Worm (Caenorhabditis elegans): ENCODE data around the gene K07C11.8.
A peak's percentile ranks its signal among the peaks of the same experiment; 100 is the strongest.

The K07C11.8 gene

ce11 chrV:8178279-8178678 is 39.4 kb downstream of the K07C11.8 start:
- TF ChIP-seq ama-1 (optimal IDR thresholded peaks at IDR 0.05) (no peak), lin-11 (tag; optimal IDR thresholded peaks at IDR 0.05) (no peak), nhr-11 (tag; optimal IDR thresholded peaks at IDR 0.05) (no peak), unc-62 (GFP tag; optimal IDR thresholded peaks at IDR 0.05) (no peak), ceh-82 (tag; optimal IDR thresholded peaks at IDR 0.05) (no peak), nhr-77 (tag; optimal IDR thresholded peaks at IDR 0.05) (no peak), sma-9 (GFP tag; optimal IDR thresholded peaks at IDR 0.05) (no peak), sma-9 (tag; optimal IDR thresholded peaks at IDR 0.05) (no peak), lsy-2 (tag; optimal IDR thresholded peaks at IDR 0.05) (no peak), sma-3 (GFP tag; optimal IDR thresholded peaks at IDR 0.05) (no peak), skn-1 (tag; optimal IDR thresholded peaks at IDR 0.05) (no peak), peb-1 (tag; optimal IDR thresholded peaks at IDR 0.05) (no peak), nhr-25 (tag; optimal IDR thresholded peaks at IDR 0.05) (no peak)

ce11 chrV:8177349-8177748 is 40.3 kb downstream of the K07C11.8 start, which contains the start of gene F20D6.9:
F20D6.9 (minus strand) TSS chrV:8177449.
- TF ChIP-seq lin-11 (tag; optimal IDR thresholded peaks at IDR 0.05) (no peak), nhr-77 (tag; optimal IDR thresholded peaks at IDR 0.05) (no peak), mab-5 (tag; optimal IDR thresholded peaks at IDR 0.05) (no peak), gmeb-1 (tag; optimal IDR thresholded peaks at IDR 0.05) (no peak), ama-1 (optimal IDR thresholded peaks at IDR 0.05) (no peak), nhr-23 (tag; optimal IDR thresholded peaks at IDR 0.05) (no peak)

ce11 chrV:8171688-8172087 is 46.0 kb downstream of the K07C11.8 start:
- TF ChIP-seq unc-55 (GFP tag; optimal IDR thresholded peaks at IDR 0.05) (peak; percentile 42), aly-2 (tag; optimal IDR thresholded peaks at IDR 0.05) (no peak), nhr-25 (tag; optimal IDR thresholded peaks at IDR 0.05) (no peak)

- TF ChIP-seq nhr-21 (tag; optimal IDR thresholded peaks at IDR 0.05) = no peak
- TF ChIP-seq nhr-77 (tag; optimal IDR thresholded peaks at IDR 0.05) = no peak
- TF ChIP-seq ztf-1 (GFP tag; conservative IDR thresholded peaks at IDR 0.05) = no peak
- TF ChIP-seq nhr-11 (tag; optimal IDR thresholded peaks at IDR 0.05) = no peak
- no peak for TF ChIP-seq egl-27 (tag; optimal IDR thresholded peaks at IDR 0.05)
- no peak for TF ChIP-seq sem-4 (tag; optimal IDR thresholded peaks at IDR 0.05)
- no peak for TF ChIP-seq sma-3 (GFP tag; optimal IDR thresholded peaks at IDR 0.05)
- no peak for TF ChIP-seq R02D3.7 (tag; optimal IDR thresholded peaks at IDR 0.05)
- no peak for TF ChIP-seq blmp-1 (tag; optimal IDR thresholded peaks at IDR 0.05; ENCODE audit: insufficient read depth)
- no peak for TF ChIP-seq nhr-129 (tag; optimal IDR thresholded peaks at IDR 0.05)
- no peak for TF ChIP-seq unc-39 (tag; optimal IDR thresholded peaks at IDR 0.05)
- TF ChIP-seq nhr-6 (tag; optimal IDR thresholded peaks at IDR 0.05) = no peak
- no peak for TF ChIP-seq elt-3 (tag; optimal IDR thresholded peaks at IDR 0.05)
- TF ChIP-seq unc-55 (GFP tag; optimal IDR thresholded peaks at IDR 0.05) = no peak
- no peak for TF ChIP-seq elt-1 (tag; optimal IDR thresholded peaks at IDR 0.05)
- no peak for TF ChIP-seq nhr-10 (tag; optimal IDR thresholded peaks at IDR 0.05)
- TF ChIP-seq skn-1 (tag; optimal IDR thresholded peaks at IDR 0.05) = no peak
- TF ChIP-seq snpc-4 (tag; optimal IDR thresholded peaks at IDR 0.05) = no peak
- no peak for TF ChIP-seq Y55F3AM.14 (GFP tag; optimal IDR thresholded peaks at IDR 0.05)
- TF ChIP-seq zag-1 (tag; optimal IDR thresholded peaks at IDR 0.05) = no peak
Measured at ce11 chrV:8170300-8170699, 47.4 kb downstream of the K07C11.8 start.

ce11 chrV:8169150-8169549 is 48.5 kb downstream of the K07C11.8 start:
- TF ChIP-seq C34F6.9 (tag; optimal IDR thresholded peaks at IDR 0.05) (no peak), dmd-4 (tag; optimal IDR thresholded peaks at IDR 0.05) (no peak), ztf-11 (tag; optimal IDR thresholded peaks at IDR 0.05) (no peak), nhr-6 (tag; optimal IDR thresholded peaks at IDR 0.05) (no peak), unc-55 (GFP tag; optimal IDR thresholded peaks at IDR 0.05) (peak; percentile 56)

All from whole organism, L2 larva.